Fruit fly (Drosophila melanogaster): Measurements from ENCODE around the gene CG10479.
A peak's percentile ranks its signal among the peaks of the same experiment; 100 is the strongest.

The CG10479 gene

DNA sequence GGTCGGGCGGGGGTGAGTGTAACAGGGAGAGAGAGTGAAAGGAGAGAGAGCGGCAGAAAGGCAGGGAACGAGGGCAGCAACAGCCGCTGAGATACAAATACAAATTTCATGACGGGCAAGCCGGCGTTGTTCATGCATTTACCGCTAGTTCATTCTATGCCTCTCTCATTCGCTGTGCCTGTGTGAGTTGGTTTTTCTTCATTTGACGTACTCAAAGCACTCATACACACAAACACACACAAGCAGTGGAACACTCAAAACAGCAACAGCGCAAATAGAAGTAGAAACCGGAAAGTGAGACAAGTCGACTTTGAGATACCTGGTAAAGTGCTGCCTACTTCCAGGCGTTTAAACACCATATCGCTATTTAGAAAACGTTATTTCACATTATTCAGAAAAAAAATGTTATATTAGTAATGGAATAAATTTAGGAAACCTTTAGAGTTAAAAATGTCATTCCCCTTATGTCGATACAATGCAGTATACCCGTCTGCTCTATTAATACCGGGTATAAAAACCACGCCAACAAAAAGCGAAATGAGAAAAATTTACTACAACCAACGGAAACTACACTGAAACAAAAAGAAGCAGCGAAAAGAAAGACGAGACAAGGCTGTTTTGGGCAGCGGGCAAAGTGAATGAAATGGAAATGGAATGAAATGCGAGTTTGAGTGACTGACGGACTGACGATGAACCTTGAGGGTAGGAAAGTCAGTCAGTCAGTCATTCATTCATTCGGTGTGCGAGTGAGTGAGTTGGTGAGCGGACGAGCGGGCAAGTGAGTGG, 507 bp upstream of the CG10479 start (continued):
- TF ChIP-seq CG13775 (GFP tag; optimal IDR thresholded peaks at IDR 0.05) (peak; percentile 87), ato (GFP tag; IDR thresholded peaks at IDR 0.05; ENCODE audit: partially characterized antibody) (no peak), ttk (GFP tag; IDR thresholded peaks at IDR 0.05) (peak; percentile 98), Lhr (GFP tag; optimal IDR thresholded peaks at IDR 0.05) (peak; percentile 87), insv (GFP tag; optimal IDR thresholded peaks at IDR 0.05) (peak in 1 of 2 experiments; percentile 22), CG12155 (GFP tag; optimal IDR thresholded peaks at IDR 0.05) (peak; percentile 82), Hmx (GFP tag; optimal IDR thresholded peaks at IDR 0.05) (peak; percentile 48), CG17612 (GFP tag; IDR thresholded peaks at IDR 0.05) (peak; percentile 90), CG16779 (GFP tag; IDR thresholded peaks at IDR 0.05) (no peak), CG31441 (GFP tag; IDR thresholded peaks at IDR 0.05) (peak; percentile 95), CG12071 (GFP tag; optimal IDR thresholded peaks at IDR 0.05) (peak; percentile 84), Dip3 (GFP tag; optimal IDR thresholded peaks at IDR 0.05) (peak; percentile 53), CG11085 (GFP tag; IDR thresholded peaks at IDR 0.05) (peak; percentile 68), btn (GFP tag; optimal IDR thresholded peaks at IDR 0.05) (peak; percentile 90), CG33557 (GFP tag; optimal IDR thresholded peaks at IDR 0.05) (peak; percentile 80), Rfx (GFP tag; IDR thresholded peaks at IDR 0.05) (peak; percentile 86), CG8388 (GFP tag; optimal IDR thresholded peaks at IDR 0.05) (peak; percentile 97), maf-S (GFP tag; optimal IDR thresholded peaks at IDR 0.05) (peak; percentile 86), CG9609 (GFP tag; optimal IDR thresholded peaks at IDR 0.05) (peak; percentile 86), CG3163 (GFP tag; optimal IDR thresholded peaks at IDR 0.05) (peak; percentile 42), cas (GFP tag; IDR thresholded peaks at IDR 0.05) (no peak), ro (GFP tag; IDR thresholded peaks at IDR 0.05) (peak; percentile 94), pb (GFP tag; optimal IDR thresholded peaks at IDR 0.05) (peak; percentile 79), Mrtf (GFP tag; IDR thresholded peaks at IDR 0.05) (peak; percentile 94)

DNA sequence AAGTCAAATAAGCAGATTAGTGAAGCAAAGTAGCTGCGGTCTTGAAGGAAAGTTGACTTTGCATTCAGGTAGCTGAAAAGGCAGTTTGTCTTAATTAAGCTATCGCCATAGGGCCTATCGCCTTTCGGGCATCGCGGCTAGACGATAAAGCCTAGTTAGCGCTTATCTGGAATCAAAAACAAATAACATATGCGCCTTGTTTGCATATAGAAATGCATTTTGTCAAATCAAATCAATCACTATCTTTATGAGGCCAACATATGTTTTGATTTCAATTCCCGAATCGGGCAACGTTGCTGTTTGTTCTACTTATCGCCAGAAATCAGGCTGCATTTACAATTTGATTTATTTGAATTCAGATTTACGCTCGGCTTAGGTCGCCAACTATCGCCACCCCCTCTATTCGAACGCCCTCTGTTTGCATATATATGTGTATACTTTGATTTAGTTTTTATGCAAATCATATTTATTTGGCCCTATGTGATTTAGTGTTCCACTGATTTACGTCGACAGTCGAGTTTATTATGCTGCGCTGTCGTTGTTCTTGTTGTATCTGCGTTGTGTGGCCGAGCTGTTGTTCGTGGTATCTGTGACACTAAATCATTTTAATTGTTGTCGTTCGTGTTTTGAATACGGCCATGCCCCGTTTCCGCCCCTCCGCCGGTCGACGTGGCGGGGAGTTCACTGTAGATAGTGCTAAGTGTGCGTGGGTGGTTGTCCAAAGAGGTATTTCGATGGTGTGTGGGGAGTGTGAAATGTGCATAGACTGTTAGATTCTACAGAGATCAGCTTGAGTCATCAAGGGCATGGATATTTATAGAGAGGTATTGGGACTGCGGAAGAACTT, 1.0 kb downstream of the CG10479 start:
- TF ChIP-seq ems (GFP tag; optimal IDR thresholded peaks at IDR 0.05) (no peak), pnt (GFP tag; optimal IDR thresholded peaks at IDR 0.05) (peak; percentile 14), CG8765 (GFP tag; IDR thresholded peaks at IDR 0.05) (no peak), CG30431 (GFP tag; optimal IDR thresholded peaks at IDR 0.05) (no peak), CG11456 (GFP tag; IDR thresholded peaks at IDR 0.05) (no peak), chif (GFP tag; optimal IDR thresholded peaks at IDR 0.05) (peak; percentile 49 to 53), Taf1 (GFP tag; IDR thresholded peaks at IDR 0.05) (no peak), Sin3A (optimal IDR thresholded peaks at IDR 0.05) (no peak), Rx (GFP tag; IDR thresholded peaks at IDR 0.05) (0 out of 2 replicates have a peak, but pooled peaks have one; percentile 10), tup (GFP tag; optimal IDR thresholded peaks at IDR 0.05) (peak; percentile 28), CG10147 (GFP tag; optimal IDR thresholded peaks at IDR 0.05) (no peak), lov (optimal IDR thresholded peaks at IDR 0.05) (no peak), lov (GFP tag; IDR thresholded peaks at IDR 0.05) (0 out of 3 replicates have a peak, but pooled peaks have one; percentile 79), CG9609 (GFP tag; optimal IDR thresholded peaks at IDR 0.05) (no peak), CG2712 (tag; optimal IDR thresholded peaks at IDR 0.05) (peak; percentile 36), CG32767 (GFP tag; IDR thresholded peaks at IDR 0.05) (no peak), pita (GFP tag; optimal IDR thresholded peaks at IDR 0.05) (no peak), CG6765 (GFP tag; optimal IDR thresholded peaks at IDR 0.05) (no peak), E2f2 (GFP tag; IDR thresholded peaks at IDR 0.05) (peak; percentile 32; the same call in 1 of the 2 replicates), CG7786 (GFP tag; optimal IDR thresholded peaks at IDR 0.05) (no peak), CG2129 (GFP tag; IDR thresholded peaks at IDR 0.05; ENCODE audit: partially characterized antibody) (no peak), Dek (tag; optimal IDR thresholded peaks at IDR 0.05) (no peak), GATAe (GFP tag; conservative IDR thresholded peaks at IDR 0.05) (no peak), slbo (GFP tag; IDR thresholded peaks at IDR 0.05) (no peak), CG4730 (GFP tag; IDR thresholded peaks at IDR 0.05) (no peak), Ets65A (GFP tag) (peak; percentile 86)

Data from whole organism, embryonic.